Worm (Caenorhabditis elegans) whole organism, mixed stage, embryonic: ENCODE data around the gene F42A10.7.

Experiments
- M03D4.4 ChIP-seq: sonication (generic microtip); optimal IDR thresholded peaks from 2 replicates; lab custom pipeline; 2017; ENCODE audit warnings: mild to moderate bottlenecking, missing genetic modification characterization, missing compliant biosample characterization
- blmp-1 ChIP-seq: fragments of 150-350 bp; optimal IDR thresholded peaks from 2 replicates; lab custom pipeline; 2014; ENCODE audit warnings: missing biosample characterization, missing genetic modification characterization
- ceh-39 ChIP-seq: fragments of 150-350 bp; optimal IDR thresholded peaks from 2 replicates; lab custom pipeline; 2014; ENCODE audit warnings: missing biosample characterization, missing genetic modification characterization
- ceh-43 ChIP-seq: fragments of 200-800 bp; sonication (Bioruptor generic); optimal IDR thresholded peaks from 2 replicates; lab custom pipeline; 2018; ENCODE audit warnings: mild to moderate bottlenecking, missing genetic modification characterization, moderate library complexity, missing compliant biosample characterization
- ceh-83 ChIP-seq: fragments of 200-800 bp; sonication (Bioruptor generic); optimal IDR thresholded peaks from 2 replicates; lab custom pipeline; 2018; ENCODE audit warnings: mild to moderate bottlenecking, missing genetic modification characterization, missing compliant biosample characterization
- ces-1 ChIP-seq: fragments of 150-350 bp; optimal IDR thresholded peaks from 2 replicates; lab custom pipeline; 2014; ENCODE audit warnings: missing biosample characterization, missing genetic modification reagents, missing genetic modification characterization
- cnd-1 ChIP-seq: fragments of 200-800 bp; sonication (Bioruptor generic); optimal IDR thresholded peaks from 2 replicates; lab custom pipeline; 2018; ENCODE audit warnings: mild to moderate bottlenecking, missing genetic modification characterization, missing compliant biosample characterization
- drap-1 ChIP-seq: fragments of 200-800 bp; sonication (Bioruptor generic); optimal IDR thresholded peaks from 3 replicates; lab custom pipeline; 2018; ENCODE audit warnings: mild to moderate bottlenecking, missing genetic modification characterization, missing compliant biosample characterization
- elt-1 ChIP-seq: sonication (generic microtip); optimal IDR thresholded peaks from 2 replicates; lab custom pipeline; 2017; ENCODE audit warnings: missing genetic modification characterization, mild to moderate bottlenecking, missing compliant biosample characterization, antibody characterized with exemption, moderate library complexity, borderline replicate concordance; ENCODE audit not compliant: insufficient read depth
- elt-3 ChIP-seq: fragments of 150-350 bp; optimal IDR thresholded peaks from 2 replicates; lab custom pipeline; 2014; ENCODE audit warnings: missing biosample characterization, missing genetic modification characterization
- flh-1 ChIP-seq: fragments of 200-800 bp; sonication (Bioruptor generic); optimal IDR thresholded peaks from 2 replicates; lab custom pipeline; 2018; ENCODE audit warnings: mild to moderate bottlenecking, missing genetic modification characterization, moderate library complexity, missing compliant biosample characterization
- ham-2 ChIP-seq: fragments of 200-800 bp; sonication (Bioruptor generic); optimal IDR thresholded peaks from 2 replicates; lab custom pipeline; 2018; ENCODE audit warnings: mild to moderate bottlenecking, missing genetic modification characterization, missing compliant biosample characterization
- hlh-1 ChIP-seq: fragments of 150-350 bp; optimal IDR thresholded peaks from 2 replicates; lab custom pipeline; 2014; ENCODE audit warnings: missing biosample characterization, missing genetic modification reagents, missing genetic modification characterization
- lin-13 ChIP-seq: fragments of 150-350 bp; optimal IDR thresholded peaks from 2 replicates; lab custom pipeline; 2014; ENCODE audit warnings: missing biosample characterization, missing genetic modification characterization
- mab-5 ChIP-seq: fragments of 150-350 bp; optimal IDR thresholded peaks from 2 replicates; lab custom pipeline; 2014; ENCODE audit warnings: missing biosample characterization, missing genetic modification characterization
- mep-1 ChIP-seq: fragments of 150-350 bp; optimal IDR thresholded peaks from 2 replicates; lab custom pipeline; 2017; ENCODE audit warnings: missing biosample characterization, missing genetic modification reagents, missing genetic modification characterization, inconsistent platforms
- mls-2 ChIP-seq: sonication (generic microtip); optimal IDR thresholded peaks from 2 replicates; lab custom pipeline; 2016; ENCODE audit warnings: mild to moderate bottlenecking, missing genetic modification characterization, moderate library complexity, missing compliant biosample characterization
- nhr-12 ChIP-seq: fragments of 150-350 bp; optimal IDR thresholded peaks from 2 replicates; lab custom pipeline; 2014; ENCODE audit warnings: missing biosample characterization, missing genetic modification characterization
- nhr-2 ChIP-seq: fragments of 150-350 bp; optimal IDR thresholded peaks from 2 replicates; lab custom pipeline; 2014; ENCODE audit warnings: missing biosample characterization, missing genetic modification characterization
- nhr-237 ChIP-seq: fragments of 150-350 bp; optimal IDR thresholded peaks from 2 replicates; lab custom pipeline; 2014; ENCODE audit warnings: missing biosample characterization, missing genetic modification characterization
- nhr-76 ChIP-seq: sonication (generic microtip); optimal IDR thresholded peaks from 2 replicates; lab custom pipeline; 2017; ENCODE audit warnings: missing biosample characterization, missing genetic modification characterization
- sem-2 ChIP-seq: fragments of 200-800 bp; sonication (Bioruptor generic); optimal IDR thresholded peaks from 2 replicates; lab custom pipeline; 2018; ENCODE audit warnings: mild to moderate bottlenecking, missing genetic modification characterization, missing compliant biosample characterization
- snpc-4 ChIP-seq: fragments of 150-350 bp; optimal IDR thresholded peaks from 2 replicates; lab custom pipeline; 2014; ENCODE audit warnings: missing biosample characterization, missing genetic modification characterization
- sptf-1 ChIP-seq: sonication (generic microtip); optimal IDR thresholded peaks from 2 replicates; lab custom pipeline; 2017; ENCODE audit warnings: mild to moderate bottlenecking, missing genetic modification characterization, moderate library complexity, missing compliant biosample characterization
- tbx-8 ChIP-seq: fragments of 200-800 bp; sonication (Bioruptor generic); optimal IDR thresholded peaks from 2 replicates; lab custom pipeline; 2018; ENCODE audit warnings: mild to moderate bottlenecking, missing genetic modification characterization, moderate library complexity, missing compliant biosample characterization
- unc-120 ChIP-seq: sonication (generic microtip); optimal IDR thresholded peaks from 2 replicates; lab custom pipeline; 2017; ENCODE audit warnings: missing genetic modification characterization, missing compliant biosample characterization; ENCODE audit not compliant: poor library complexity, severe bottlenecking
- unc-39 ChIP-seq: fragments of 150-350 bp; optimal IDR thresholded peaks from 2 replicates; lab custom pipeline; 2014; ENCODE audit warnings: missing biosample characterization, missing genetic modification characterization
- unc-62 ChIP-seq: fragments of 150-350 bp; optimal IDR thresholded peaks from 2 replicates; lab custom pipeline; 2014; ENCODE audit warnings: missing biosample characterization, missing genetic modification reagents, missing genetic modification characterization
- zip-8 ChIP-seq: fragments of 150-350 bp; optimal IDR thresholded peaks from 2 replicates; lab custom pipeline; 2014; ENCODE audit warnings: missing biosample characterization, missing genetic modification characterization

F42A10.7 gene

DNA sequence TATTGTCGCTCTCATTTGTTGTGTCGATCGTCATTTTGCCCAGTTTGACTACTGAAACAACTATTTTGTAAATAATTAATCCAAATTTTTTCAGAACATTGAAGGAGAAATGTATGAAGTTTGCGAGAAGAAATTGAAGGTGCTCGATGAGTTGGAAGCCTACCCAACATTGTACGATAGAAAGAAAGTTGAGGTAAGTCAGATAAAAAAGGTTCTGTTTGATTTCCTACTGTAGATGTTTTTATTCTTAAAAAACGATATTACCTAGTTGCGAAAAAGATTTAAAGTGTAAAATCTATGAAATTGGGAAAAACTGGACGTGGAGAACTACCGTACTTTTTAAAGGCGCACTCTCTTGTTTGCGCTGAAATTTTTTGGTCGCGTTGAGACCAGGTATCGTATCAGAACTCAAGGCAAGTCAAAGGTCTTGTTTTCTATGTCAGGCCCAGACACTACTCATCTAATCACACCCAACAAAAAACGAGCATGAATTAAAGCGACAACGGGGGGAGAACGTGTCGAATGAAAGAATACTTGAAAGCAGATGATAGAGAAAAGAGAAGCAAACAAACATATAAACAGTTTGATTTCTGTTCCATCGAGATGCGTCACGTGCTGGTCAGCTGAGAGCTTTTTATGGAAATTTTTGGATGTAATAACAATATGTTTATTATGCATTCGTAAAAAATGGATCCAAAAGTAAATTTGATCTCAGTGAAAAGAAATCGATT lies 9.8 kb downstream of the F42A10.7 start, which contains the start of gene efk-1:
Gene efk-1 (minus strand): TSS at position 51 of the 731 bp plus-strand sequence.
- TF ChIP-seq elt-1 (tag; lab: Kevin White, UChicago) (no peak), hlh-1 (no peak), ceh-43 (no peak), unc-39 (tag; lab: Kevin White, UChicago) (no peak), drap-1 (GFP tag; lab: Kevin White, UChicago) (no peak), sptf-1 (tag; lab: Kevin White, UChicago) (no peak), ces-1 (GFP tag; lab: Kevin White, UChicago) (no peak), cnd-1 (tag; lab: Kevin White, UChicago) (no peak), lin-13 (no peak), M03D4.4 (no peak), mep-1 (tag; lab: Kevin White, UChicago) (no peak), blmp-1 (tag; lab: Kevin White, UChicago) (no peak), ceh-39 (tag; lab: Kevin White, UChicago) (no peak), unc-62 (GFP tag; lab: Kevin White, UChicago) (no peak)

ce11 chrIII:6166634-6167033 lies 11.9 kb downstream of the F42A10.7 start:
- TF ChIP-seq sem-2 (GFP tag; lab: Kevin White, UChicago): no peak
- TF ChIP-seq unc-39 (tag; lab: Kevin White, UChicago): no peak
- TF ChIP-seq tbx-8 (GFP tag; lab: Kevin White, UChicago): no peak
- no peak for TF ChIP-seq ceh-43
- no peak for TF ChIP-seq nhr-12 (tag; lab: Kevin White, UChicago)
- TF ChIP-seq nhr-76 (tag; lab: Kevin White, UChicago): no peak
- no peak for TF ChIP-seq nhr-237 (tag; lab: Kevin White, UChicago)
- TF ChIP-seq snpc-4 (tag; lab: Kevin White, UChicago): no peak
- TF ChIP-seq nhr-2 (tag; lab: Kevin White, UChicago): no peak
- no peak for TF ChIP-seq mls-2 (tag; lab: Kevin White, UChicago)
- TF ChIP-seq elt-3 (tag; lab: Kevin White, UChicago): no peak

DNA sequence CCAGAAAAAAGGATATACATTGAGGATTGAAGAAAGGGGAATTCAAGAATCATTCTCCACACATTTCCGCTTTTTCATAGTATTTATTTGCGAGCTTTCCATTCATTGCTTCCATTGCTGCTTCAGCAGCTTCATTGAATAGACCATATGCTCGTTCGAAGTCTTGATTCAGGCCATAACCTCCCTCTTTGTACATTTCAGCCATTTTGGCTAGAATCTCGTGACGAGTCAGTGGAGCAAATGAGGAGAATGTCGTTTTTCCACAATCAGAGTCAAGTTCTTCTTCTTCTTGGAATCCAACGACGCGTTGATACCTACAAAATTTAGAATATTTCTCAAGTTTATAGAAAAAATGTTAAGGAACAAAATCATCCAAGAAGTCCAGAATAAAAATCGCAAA lies 13.2 kb downstream of the F42A10.7 start:
- no peak for TF ChIP-seq ham-2 (GFP tag; lab: Kevin White, UChicago)
- TF ChIP-seq, all 35 proteins: peak for 0

ce11 chrIII:6164253-6164971 lies 14.1 kb downstream of the F42A10.7 start, which contains the start of gene F42A10.9:
TSS of gene F42A10.9 (plus strand) at chrIII:6164573.
- TF ChIP-seq flh-1: no peak
- no peak for TF ChIP-seq nhr-76 (tag; lab: Kevin White, UChicago)
- TF ChIP-seq hlh-1: no peak
- no peak for TF ChIP-seq ceh-39 (tag; lab: Kevin White, UChicago)
- no peak for TF ChIP-seq nhr-237 (tag; lab: Kevin White, UChicago)
- TF ChIP-seq ceh-43: no peak
- TF ChIP-seq drap-1 (GFP tag; lab: Kevin White, UChicago): no peak
- no peak for TF ChIP-seq unc-120
- TF ChIP-seq mab-5: no peak
- no peak for TF ChIP-seq cnd-1 (tag; lab: Kevin White, UChicago)
- TF ChIP-seq mep-1 (tag; lab: Kevin White, UChicago): no peak
- TF ChIP-seq zip-8 (tag; lab: Kevin White, UChicago): no peak
- TF ChIP-seq nhr-12 (tag; lab: Kevin White, UChicago): no peak
- TF ChIP-seq, all 35 proteins: peak for 0

- no peak for TF ChIP-seq mls-2 (tag; lab: Kevin White, UChicago)
- TF ChIP-seq M03D4.4: no peak
- TF ChIP-seq mab-5: no peak
- TF ChIP-seq ceh-83: no peak
- TF ChIP-seq, all 35 proteins: peak for 0
Observed at ce11 chrIII:6163381-6163780, 15.1 kb downstream of the F42A10.7 start.
